Worm (Caenorhabditis elegans) whole organism, L4 larva: Measurements from ENCODE around the gene spp-1.

Source experiments
- F26F4.8 ChIP-seq: fragments of 200-800 bp; sonication (Bioruptor generic); conservative IDR thresholded peaks from 2 replicates; pipeline ENCODE4 v1.3.6; 2022; ENCODE audit warnings: missing genetic modification characterization, missing compliant biosample characterization
- F44E2.7 ChIP-seq: fragments of 200-800 bp; sonication (Bioruptor generic); IDR thresholded peaks from 2 replicates; pipeline ENCODE4 v2.1.2; 2022; ENCODE audit warnings: missing genetic modification characterization, missing compliant biosample characterization
- T20F7.1 ChIP-seq: fragments of 200-800 bp; sonication (Bioruptor generic); optimal IDR thresholded peaks from 2 replicates; lab custom pipeline; 2018; ENCODE audit warnings: mild to moderate bottlenecking, missing genetic modification characterization, missing compliant biosample characterization
- T26A8.4 ChIP-seq: fragments of 200-800 bp; sonication (Bioruptor generic); IDR thresholded peaks from 2 replicates; pipeline ENCODE4 v1.3.6; 2022; ENCODE audit warnings: missing genetic modification characterization, missing compliant biosample characterization
- Y5F2A.4 ChIP-seq: fragments of 200-800 bp; sonication (Bioruptor generic); optimal IDR thresholded peaks from 2 replicates; lab custom pipeline; 2018; ENCODE audit warnings: mild to moderate bottlenecking, missing genetic modification characterization, missing compliant biosample characterization
- Y75B8A.6 ChIP-seq: fragments of 200-800 bp; sonication (Bioruptor generic); IDR thresholded peaks from 2 replicates; pipeline ENCODE4 v1.3.6; 2022; ENCODE audit warnings: missing genetic modification reagents, missing genetic modification characterization, missing compliant biosample characterization
- aha-1 ChIP-seq: fragments of 150-350 bp; peaks from one replicate; lab custom pipeline; 2014; ENCODE audit warnings: missing biosample characterization, missing genetic modification characterization
- arid-1 ChIP-seq: fragments of 200-800 bp; sonication (Bioruptor generic); conservative IDR thresholded peaks from 2 replicates; pipeline ENCODE4 v1.3.6; 2022; ENCODE audit warnings: missing genetic modification reagents, missing genetic modification characterization, missing compliant biosample characterization
- attf-4 ChIP-seq: sonication (generic microtip); optimal IDR thresholded peaks from 3 replicates; lab custom pipeline; 2017; ENCODE audit warnings: missing biosample characterization, missing genetic modification characterization
- ceh-20 ChIP-seq: fragments of 200-800 bp; sonication (Bioruptor generic); IDR thresholded peaks from 2 replicates; pipeline ENCODE4 v1.3.6; 2022; ENCODE audit warnings: missing genetic modification reagents, missing genetic modification characterization, missing compliant biosample characterization
- ceh-28 ChIP-seq: fragments of 150-350 bp; optimal IDR thresholded peaks from 2 replicates; lab custom pipeline; 2014; ENCODE audit warnings: missing biosample characterization, missing genetic modification reagents, missing genetic modification characterization
- ceh-32 ChIP-seq: sonication (generic microtip); optimal IDR thresholded peaks from 2 replicates; lab custom pipeline; 2016; ENCODE audit warnings: mild to moderate bottlenecking, missing genetic modification characterization, missing compliant biosample characterization; ENCODE audit not compliant: poor library complexity
- ceh-44 ChIP-seq: fragments of 200-800 bp; sonication (Bioruptor generic); IDR thresholded peaks from 2 replicates; pipeline ENCODE4 v1.3.6; 2022; ENCODE audit warnings: missing genetic modification reagents, missing genetic modification characterization, missing compliant biosample characterization
- ces-1 ChIP-seq: fragments of 150-350 bp; sonication (generic microtip); optimal IDR thresholded peaks from 4 replicates; lab custom pipeline; 2014; ENCODE audit warnings: missing biosample characterization, missing genetic modification reagents, missing genetic modification characterization
- daf-8 ChIP-seq: fragments of 200-800 bp; sonication (Bioruptor generic); IDR thresholded peaks from 2 replicates; pipeline ENCODE4 v1.3.6; 2022; ENCODE audit warnings: missing genetic modification characterization, missing compliant biosample characterization
- dmd-8 ChIP-seq: fragments of 200-800 bp; sonication (Bioruptor generic); IDR thresholded peaks from 2 replicates; pipeline ENCODE4 v1.3.6; 2022; ENCODE audit warnings: missing genetic modification characterization, missing compliant biosample characterization
- fkh-10 ChIP-seq: fragments of 150-350 bp; optimal IDR thresholded peaks from 2 replicates; lab custom pipeline; 2014; ENCODE audit warnings: missing biosample characterization, missing genetic modification reagents, missing genetic modification characterization
- fos-1 ChIP-seq: fragments of 150-350 bp; optimal IDR thresholded peaks from 2 replicates; lab custom pipeline; 2014; ENCODE audit warnings: missing biosample characterization, missing genetic modification characterization
- hlh-11 ChIP-seq: fragments of 200-800 bp; sonication (Bioruptor generic); optimal IDR thresholded peaks from 2 replicates; lab custom pipeline; 2018; ENCODE audit warnings: mild to moderate bottlenecking, missing genetic modification characterization, missing compliant biosample characterization
- hlh-30 ChIP-seq: sonication (generic microtip); optimal IDR thresholded peaks from 2 replicates; lab custom pipeline; 2017; ENCODE audit warnings: antibody characterized with exemption, mild to moderate bottlenecking, missing genetic modification characterization, missing compliant biosample characterization; ENCODE audit not compliant: insufficient read depth
- hmg-1.1 ChIP-seq: fragments of 200-800 bp; sonication (Bioruptor generic); IDR thresholded peaks from 2 replicates; pipeline ENCODE4 v1.3.6; 2022; ENCODE audit warnings: missing genetic modification reagents, missing genetic modification characterization, missing compliant biosample characterization
- jun-1 ChIP-seq: fragments of 150-350 bp; optimal IDR thresholded peaks from 2 replicates; lab custom pipeline; 2014; ENCODE audit warnings: missing biosample characterization, missing genetic modification reagents, missing genetic modification characterization
- lin-39 ChIP-seq: fragments of 150-350 bp; optimal IDR thresholded peaks from 2 replicates; lab custom pipeline; 2014; ENCODE audit warnings: missing biosample characterization, missing genetic modification reagents, missing genetic modification characterization
- madf-5 ChIP-seq, 2 experiments: fragments of 200-800 bp; sonication (Bioruptor generic); IDR thresholded peaks; 2 replicates each; pipeline ENCODE4 v1.3.6; 2022; ENCODE audit warnings: missing compliant biosample characterization in 2 of 2, missing genetic modification characterization in 2 of 2
- mdt-29 ChIP-seq: fragments of 200-800 bp; sonication (Bioruptor generic); IDR thresholded peaks from 2 replicates; pipeline ENCODE4 v1.3.6; 2022; ENCODE audit warnings: missing genetic modification reagents, missing genetic modification characterization, missing compliant biosample characterization
- nhr-102 ChIP-seq: sonication (generic microtip); optimal IDR thresholded peaks from 2 replicates; lab custom pipeline; 2016; ENCODE audit warnings: mild to moderate bottlenecking, missing genetic modification characterization, moderate library complexity, missing compliant biosample characterization
- nhr-11 ChIP-seq: fragments of 150-350 bp; optimal IDR thresholded peaks from 2 replicates; lab custom pipeline; 2014; ENCODE audit warnings: missing biosample characterization, missing genetic modification characterization
- nhr-42 ChIP-seq: fragments of 200-800 bp; sonication (Bioruptor generic); IDR thresholded peaks from 2 replicates; pipeline ENCODE4 v1.3.6; 2022; ENCODE audit warnings: missing genetic modification characterization, missing compliant biosample characterization
- nhr-48 ChIP-seq: sonication (generic microtip); optimal IDR thresholded peaks from 2 replicates; lab custom pipeline; 2016; ENCODE audit warnings: mild to moderate bottlenecking, missing genetic modification characterization, missing compliant biosample characterization
- pha-4 ChIP-seq, 2 experiments: fragments of 150-350 bp in 1 of 2; fragments of 200-800 bp in 1 of 2; sonication (Bioruptor generic) in 1 of 2; IDR thresholded peaks in 1 of 2; optimal IDR thresholded peaks in 1 of 2; 2 replicates each; pipeline versions ENCODE4 v1.3.6 to Lab custom; 2014 to 2022; ENCODE audit warnings: missing genetic modification characterization in 2 of 2, missing genetic modification reagents in 2 of 2, missing biosample characterization in 1 of 2, missing compliant biosample characterization in 1 of 2
- saeg-2 ChIP-seq: fragments of 200-800 bp; sonication (Bioruptor generic); IDR thresholded peaks from 2 replicates; pipeline ENCODE4 v1.3.6; 2022; ENCODE audit warnings: missing genetic modification reagents, missing genetic modification characterization, missing compliant biosample characterization
- tag-97 ChIP-seq: fragments of 200-800 bp; sonication (Bioruptor generic); IDR thresholded peaks from 2 replicates; pipeline ENCODE4 v1.3.6; 2022; ENCODE audit warnings: missing genetic modification characterization, missing compliant biosample characterization
- vab-7 ChIP-seq: fragments of 200-800 bp; sonication (Bioruptor generic); IDR thresholded peaks from 2 replicates; pipeline ENCODE4 v1.3.6; 2022; ENCODE audit warnings: missing genetic modification reagents, missing genetic modification characterization, missing compliant biosample characterization
- zfp-2 ChIP-seq: sonication (generic microtip); optimal IDR thresholded peaks from 2 replicates; lab custom pipeline; 2016; ENCODE audit warnings: mild to moderate bottlenecking, missing genetic modification characterization, missing compliant biosample characterization
- zip-11 ChIP-seq: fragments of 200-800 bp; sonication (Bioruptor generic); IDR thresholded peaks from 2 replicates; pipeline ENCODE4 v1.3.6; 2022; ENCODE audit warnings: missing genetic modification characterization, missing compliant biosample characterization
- ztf-11 ChIP-seq: fragments of 150-350 bp; optimal IDR thresholded peaks from 2 replicates; lab custom pipeline; 2014; ENCODE audit warnings: missing biosample characterization, missing genetic modification characterization

The spp-1 gene

ce11 chrIII:10367355-10367909, 12.0 kb upstream of the spp-1 start (continued):
- TF ChIP-seq T26A8.4 (GFP tag; lab: Robert Waterston, UW): no peak
- no peak for TF ChIP-seq dmd-8
- peak; percentile 57 for TF ChIP-seq ceh-28 (tag; lab: Kevin White, UChicago)
- no peak for TF ChIP-seq madf-5 (GFP tag; IDR thresholded peaks at IDR 0.05; lab: Robert Waterston, UW)
- no peak for TF ChIP-seq arid-1
- no peak for TF ChIP-seq zfp-2 (tag; lab: Kevin White, UChicago)
- no peak for TF ChIP-seq tag-97 (GFP tag; lab: Robert Waterston, UW)
- no peak for TF ChIP-seq ceh-20
- TF ChIP-seq vab-7 (GFP tag; lab: Robert Waterston, UW): no peak
- no peak for TF ChIP-seq saeg-2
- TF ChIP-seq hlh-30 (tag; lab: Kevin White, UChicago): peak; percentile 38
- no peak for TF ChIP-seq hlh-11 (tag; lab: Kevin White, UChicago)
- TF ChIP-seq Y75B8A.6: no peak
- TF ChIP-seq nhr-48 (tag; lab: Kevin White, UChicago): no peak
- no peak for TF ChIP-seq ceh-44 (GFP tag; lab: Robert Waterston, UW)
- TF ChIP-seq pha-4 (GFP tag; IDR thresholded peaks at IDR 0.05; lab: Robert Waterston, UW): no peak
- no peak for TF ChIP-seq pha-4 (tag; optimal IDR thresholded peaks at IDR 0.05; lab: Kevin White, UChicago)
- TF ChIP-seq jun-1 (tag; lab: Kevin White, UChicago): no peak
- peak; percentile 78 for TF ChIP-seq aha-1
- no peak for TF ChIP-seq ztf-11 (tag; lab: Kevin White, UChicago)
- TF ChIP-seq lin-39 (tag; lab: Kevin White, UChicago): no peak
- TF ChIP-seq fos-1 (tag; lab: Kevin White, UChicago): no peak
- no peak for TF ChIP-seq nhr-11
- TF ChIP-seq F26F4.8 (GFP tag; lab: Robert Waterston, UW): no peak
- no peak for TF ChIP-seq mdt-29 (GFP tag; lab: Robert Waterston, UW)
- TF ChIP-seq Y5F2A.4 (GFP tag; lab: Kevin White, UChicago): no peak
- TF ChIP-seq fkh-10 (GFP tag; lab: Kevin White, UChicago): peak; percentile 33
- TF ChIP-seq, all 104 proteins: peak for 10

- TF ChIP-seq nhr-42 (GFP tag; lab: Robert Waterston, UW) (no peak), zip-11 (no peak), F44E2.7 (no peak), daf-8 (GFP tag; lab: Robert Waterston, UW) (no peak), tag-97 (GFP tag; lab: Robert Waterston, UW) (no peak), aha-1 (peak; percentile 48)
Measured at ce11 chrIII:10364656-10365055, 9.2 kb upstream of the spp-1 start, which contains the start of gene tbc-8. tbc-8 (plus strand) TSS chrIII:10364956.

ce11 chrIII:10362920-10363319, 7.5 kb upstream of the spp-1 start:
- TF ChIP-seq attf-4 (tag; lab: Kevin White, UChicago): no peak
- TF ChIP-seq F26F4.8 (GFP tag; lab: Robert Waterston, UW): no peak

- TF ChIP-seq ztf-11 (tag; lab: Kevin White, UChicago) (no peak), nhr-102 (tag; lab: Kevin White, UChicago) (no peak), T20F7.1 (GFP tag; lab: Kevin White, UChicago) (no peak), Y5F2A.4 (GFP tag; lab: Kevin White, UChicago) (no peak), hmg-1.1 (GFP tag; lab: Robert Waterston, UW) (no peak), ces-1 (no peak), vab-7 (GFP tag; lab: Robert Waterston, UW) (no peak), jun-1 (tag; lab: Kevin White, UChicago) (no peak), ceh-32 (tag; lab: Kevin White, UChicago) (no peak)
Measured at ce11 chrIII:10361456-10361855, 6.0 kb upstream of the spp-1 start.
